Worm (Caenorhabditis elegans) whole organism, L1 larva: ENCODE data around the gene fbxb-106.

Experiments
- C16A3.4 ChIP-seq: fragments of 150-350 bp; optimal IDR thresholded peaks from 2 replicates; lab custom pipeline; 2014; ENCODE audit warnings: missing biosample characterization, missing genetic modification characterization
- Y116A8C.19 ChIP-seq: sonication (generic microtip); optimal IDR thresholded peaks from 2 replicates; lab custom pipeline; 2016; ENCODE audit warnings: missing compliant biosample characterization, missing genetic modification characterization, borderline replicate concordance
- aly-2 ChIP-seq: fragments of 150-350 bp; optimal IDR thresholded peaks from 2 replicates; lab custom pipeline; 2014; ENCODE audit warnings: missing biosample characterization, missing genetic modification characterization
- blmp-1 ChIP-seq: fragments of 150-350 bp; optimal IDR thresholded peaks from 2 replicates; lab custom pipeline; 2014; ENCODE audit warnings: missing biosample characterization, missing genetic modification characterization
- ceh-8 ChIP-seq: fragments of 200-800 bp; sonication (Bioruptor generic); optimal IDR thresholded peaks from 2 replicates; lab custom pipeline; 2018; ENCODE audit warnings: mild to moderate bottlenecking, missing genetic modification characterization, moderate library complexity, missing compliant biosample characterization
- ceh-82 ChIP-seq, 3 experiments: fragments of 150-350 bp in 1 of 3; sonication (generic microtip) in 2 of 3; optimal IDR thresholded peaks; 2 replicates each; lab custom pipeline; 2014 to 2017; ENCODE audit warnings: missing biosample characterization in 3 of 3, missing genetic modification characterization in 3 of 3
- ceh-90 ChIP-seq: sonication (generic microtip); optimal IDR thresholded peaks from 2 replicates; lab custom pipeline; 2016; ENCODE audit warnings: missing genetic modification characterization, missing compliant biosample characterization
- dpl-1 ChIP-seq, 3 experiments: fragments of 150-350 bp in 2 of 3; sonication (generic microtip) in 1 of 3; optimal IDR thresholded peaks; 2 replicates each; lab custom pipeline; 2014 to 2017; ENCODE audit warnings: missing biosample characterization in 3 of 3, missing genetic modification characterization in 3 of 3, missing genetic modification reagents in 3 of 3
- efl-1 ChIP-seq, 4 experiments: fragments of 150-350 bp; optimal IDR thresholded peaks in 3 of 4; peaks in 1 of 4; 1 replicate in 1 of 4; 2 replicates in 3 of 4; lab custom pipeline; 2014; ENCODE audit warnings: missing biosample characterization in 2 of 4, missing genetic modification characterization in 2 of 4, missing genetic modification reagents in 2 of 4
- egl-27 ChIP-seq, 2 experiments: fragments of 150-350 bp in 1 of 2; sonication (generic microtip); optimal IDR thresholded peaks; 3 replicates each; lab custom pipeline; 2017 to 2018; ENCODE audit warnings: missing biosample characterization in 2 of 2, missing genetic modification characterization in 2 of 2, missing genetic modification reagents in 2 of 2
- elt-2 ChIP-seq: sonication (generic microtip); optimal IDR thresholded peaks from 2 replicates; lab custom pipeline; 2016; ENCODE audit warnings: missing genetic modification characterization, mild to moderate bottlenecking, inconsistent platforms, missing compliant biosample characterization, missing genetic modification reagents
- elt-3 ChIP-seq, 6 experiments: fragments of 150-350 bp in 1 of 6; sonication (generic microtip); optimal IDR thresholded peaks; 2 replicates each; lab custom pipeline; 2017 to 2018; ENCODE audit warnings: missing biosample characterization in 6 of 6, missing genetic modification characterization in 6 of 6, inconsistent platforms in 1 of 6
- fkh-8 ChIP-seq: sonication (generic microtip); optimal IDR thresholded peaks from 2 replicates; lab custom pipeline; 2016; ENCODE audit warnings: mild to moderate bottlenecking, missing genetic modification characterization, missing compliant biosample characterization
- grh-1 ChIP-seq: fragments of 200-800 bp; sonication (Bioruptor generic); IDR thresholded peaks from 2 replicates; pipeline ENCODE4 v1.3.6; 2022; ENCODE audit warnings: missing genetic modification reagents, missing genetic modification characterization, missing compliant biosample characterization
- hlh-17 ChIP-seq: fragments of 200-800 bp; sonication (Bioruptor generic); optimal IDR thresholded peaks from 2 replicates; lab custom pipeline; 2018; ENCODE audit warnings: missing genetic modification characterization, mild to moderate bottlenecking, missing compliant biosample characterization, moderate library complexity, borderline replicate concordance
- hpl-2 ChIP-seq: fragments of 150-350 bp; optimal IDR thresholded peaks from 2 replicates; lab custom pipeline; 2014; ENCODE audit warnings: missing biosample characterization, missing genetic modification reagents, missing genetic modification characterization
- irx-1 ChIP-seq: sonication (generic microtip); optimal IDR thresholded peaks from 2 replicates; lab custom pipeline; 2016; ENCODE audit warnings: missing genetic modification characterization, missing compliant biosample characterization
- lin-14 ChIP-seq: fragments of 200-800 bp; sonication (Bioruptor generic); optimal IDR thresholded peaks from 2 replicates; lab custom pipeline; 2018; ENCODE audit warnings: mild to moderate bottlenecking, missing genetic modification characterization, moderate library complexity, missing compliant biosample characterization
- lin-15B ChIP-seq: fragments of 150-350 bp; sonication (generic microtip); optimal IDR thresholded peaks from 3 replicates; lab custom pipeline; 2014; ENCODE audit warnings: missing biosample characterization, missing genetic modification characterization
- lin-35 ChIP-seq, 2 experiments: fragments of 150-350 bp; optimal IDR thresholded peaks; 2 replicates each; lab custom pipeline; 2014; ENCODE audit warnings: missing biosample characterization in 2 of 2, missing genetic modification characterization in 2 of 2, missing genetic modification reagents in 2 of 2
- lin-39 ChIP-seq: fragments of 150-350 bp; optimal IDR thresholded peaks from 2 replicates; lab custom pipeline; 2014; ENCODE audit warnings: missing biosample characterization, missing genetic modification reagents, missing genetic modification characterization
- lir-3 ChIP-seq: sonication (generic microtip); optimal IDR thresholded peaks from 2 replicates; lab custom pipeline; 2016; ENCODE audit warnings: mild to moderate bottlenecking, missing genetic modification characterization, moderate library complexity, missing compliant biosample characterization; ENCODE audit not compliant: poor library complexity
- lsy-2 ChIP-seq, 2 experiments: fragments of 150-350 bp; optimal IDR thresholded peaks; 2 replicates each; lab custom pipeline; 2014; ENCODE audit warnings: missing biosample characterization in 2 of 2, missing genetic modification characterization in 2 of 2
- mdl-1 ChIP-seq, 2 experiments: fragments of 150-350 bp; optimal IDR thresholded peaks; 2 replicates each; lab custom pipeline; 2014 to 2017; ENCODE audit warnings: missing biosample characterization in 2 of 2, missing genetic modification characterization in 2 of 2, inconsistent platforms in 1 of 2
- mep-1 ChIP-seq: fragments of 150-350 bp; optimal IDR thresholded peaks from 2 replicates; lab custom pipeline; 2014; ENCODE audit warnings: missing biosample characterization, missing genetic modification characterization
- nhr-12 ChIP-seq: sonication (generic microtip); optimal IDR thresholded peaks from 2 replicates; lab custom pipeline; 2017; ENCODE audit warnings: missing biosample characterization, missing genetic modification characterization
- nhr-19 ChIP-seq: fragments of 200-800 bp; sonication (Bioruptor generic); conservative IDR thresholded peaks from 2 replicates; pipeline ENCODE4 v1.3.6; 2022; ENCODE audit warnings: missing genetic modification characterization, missing compliant biosample characterization
- nhr-20 ChIP-seq: sonication (generic microtip); optimal IDR thresholded peaks from 2 replicates; lab custom pipeline; 2016; ENCODE audit warnings: mild to moderate bottlenecking, missing genetic modification characterization, missing compliant biosample characterization
- nhr-47 ChIP-seq: sonication (generic microtip); optimal IDR thresholded peaks from 2 replicates; lab custom pipeline; 2016; ENCODE audit warnings: mild to moderate bottlenecking, missing genetic modification characterization, moderate library complexity, missing compliant biosample characterization
- nhr-71 ChIP-seq: sonication (generic microtip); optimal IDR thresholded peaks from 2 replicates; lab custom pipeline; 2016; ENCODE audit warnings: mild to moderate bottlenecking, missing genetic modification characterization, moderate library complexity, missing compliant biosample characterization
- nhr-76 ChIP-seq: sonication (generic microtip); optimal IDR thresholded peaks from 2 replicates; lab custom pipeline; 2017; ENCODE audit warnings: missing biosample characterization, missing genetic modification characterization
- nhr-77 ChIP-seq: fragments of 150-350 bp; optimal IDR thresholded peaks from 2 replicates; lab custom pipeline; 2014; ENCODE audit warnings: missing biosample characterization, missing genetic modification characterization
- nhr-84 ChIP-seq: sonication (generic microtip); optimal IDR thresholded peaks from 2 replicates; lab custom pipeline; 2017; ENCODE audit warnings: missing biosample characterization, missing genetic modification characterization
- nhr-85 ChIP-seq: sonication (generic microtip); peaks from one replicate; lab custom pipeline; 2016; ENCODE audit warnings: missing genetic modification characterization, inconsistent platforms, missing compliant biosample characterization
- nhr-90 ChIP-seq: sonication (generic microtip); optimal IDR thresholded peaks from 2 replicates; lab custom pipeline; 2016; ENCODE audit warnings: mild to moderate bottlenecking, missing genetic modification characterization, missing compliant biosample characterization; ENCODE audit not compliant: poor library complexity
- skn-1 ChIP-seq: fragments of 150-350 bp; optimal IDR thresholded peaks from 2 replicates; lab custom pipeline; 2014; ENCODE audit warnings: missing biosample characterization, missing genetic modification characterization
- snu-23 ChIP-seq: sonication (generic microtip); optimal IDR thresholded peaks from 2 replicates; lab custom pipeline; 2016; ENCODE audit warnings: missing genetic modification characterization, missing compliant biosample characterization
- tlp-1 ChIP-seq: fragments of 150-350 bp; optimal IDR thresholded peaks from 2 replicates; lab custom pipeline; 2014; ENCODE audit warnings: missing biosample characterization, missing genetic modification characterization
- unc-130 ChIP-seq: fragments of 150-350 bp; optimal IDR thresholded peaks from 2 replicates; lab custom pipeline; 2017; ENCODE audit warnings: missing biosample characterization, missing genetic modification characterization, inconsistent platforms
- unc-62 ChIP-seq: fragments of 150-350 bp; optimal IDR thresholded peaks from 2 replicates; lab custom pipeline; 2014; ENCODE audit warnings: missing biosample characterization, missing genetic modification reagents, missing genetic modification characterization
- vab-15 ChIP-seq: sonication (generic microtip); optimal IDR thresholded peaks from 2 replicates; lab custom pipeline; 2017; ENCODE audit warnings: missing genotype, mild to moderate bottlenecking, missing genetic modification characterization, missing compliant biosample characterization
- zag-1 ChIP-seq: fragments of 150-350 bp; optimal IDR thresholded peaks from 2 replicates; lab custom pipeline; 2014; ENCODE audit warnings: missing biosample characterization, missing genetic modification characterization

The fbxb-106 gene

DNA sequence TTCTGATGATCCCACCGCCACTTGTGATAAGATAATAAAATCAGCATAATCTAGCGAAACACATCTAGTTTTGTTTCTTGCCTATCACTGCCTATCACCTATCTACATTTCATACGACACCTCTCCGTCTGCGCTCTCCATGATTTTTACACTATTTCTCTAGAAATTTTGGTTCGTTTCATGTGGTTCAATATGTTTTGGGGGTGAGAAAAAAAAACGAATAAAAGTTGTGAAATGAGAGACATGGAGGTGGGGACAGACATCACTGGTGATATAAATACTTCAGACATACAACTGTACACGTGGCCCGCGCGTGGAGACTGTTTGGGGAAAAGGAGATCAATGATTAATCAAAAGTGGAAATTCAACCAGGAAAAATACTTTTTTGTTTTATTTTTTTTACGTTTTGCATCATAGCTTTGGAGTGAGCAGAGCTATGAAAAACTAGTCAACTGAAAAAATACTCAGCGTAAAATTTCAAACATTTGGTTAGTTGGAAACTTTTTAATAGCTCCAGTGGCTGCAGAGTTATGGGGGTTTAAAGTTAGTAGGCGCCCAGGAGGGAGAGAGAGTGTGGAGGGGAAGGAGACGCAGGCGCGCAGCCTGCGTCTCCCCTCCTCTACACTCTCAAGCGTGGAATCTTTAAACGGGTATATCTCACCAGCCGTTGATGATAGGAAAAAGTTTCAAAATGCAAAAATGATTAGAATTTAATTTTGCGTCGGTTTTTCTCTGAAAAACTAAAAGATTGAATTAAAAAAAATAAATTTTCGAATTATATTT lies 40.8 kb downstream of the fbxb-106 start:
- TF ChIP-seq nhr-19 (GFP tag; lab: Robert Waterston, UW) (0 out of 2 replicates have a peak, but pooled peaks have one; percentile 5), snu-23 (GFP tag; lab: Kevin White, UChicago) (peak; percentile 24), nhr-71 (tag; lab: Kevin White, UChicago) (peak; percentile 38), mdl-1 (tag; optimal IDR thresholded peaks at IDR 0.05; lab: Kevin White, UChicago) (peak in 1 of 2 experiments; percentile 49), elt-3 (tag; optimal IDR thresholded peaks at IDR 0.05; lab: Kevin White, UChicago) (peak in 4 of 6 experiments; percentile 11 to 87 (median 68)), nhr-90 (tag; lab: Kevin White, UChicago) (peak; percentile 31), nhr-85 (tag; lab: Kevin White, UChicago) (peak; percentile 66), lsy-2 (tag; optimal IDR thresholded peaks at IDR 0.05; lab: Kevin White, UChicago) (no peak), blmp-1 (tag; lab: Kevin White, UChicago) (peak; percentile 50), elt-2 (tag; lab: Kevin White, UChicago) (peak; percentile 90), lin-35 (GFP tag; optimal IDR thresholded peaks at IDR 0.05; lab: Kevin White, UChicago) (peak in 1 of 2 experiments; percentile 46), lin-14 (peak; percentile 48), nhr-76 (tag; lab: Kevin White, UChicago) (no peak), egl-27 (tag; optimal IDR thresholded peaks at IDR 0.05; lab: Kevin White, UChicago) (no peak), ceh-90 (no peak), nhr-20 (tag; lab: Kevin White, UChicago) (peak; percentile 40)

DNA sequence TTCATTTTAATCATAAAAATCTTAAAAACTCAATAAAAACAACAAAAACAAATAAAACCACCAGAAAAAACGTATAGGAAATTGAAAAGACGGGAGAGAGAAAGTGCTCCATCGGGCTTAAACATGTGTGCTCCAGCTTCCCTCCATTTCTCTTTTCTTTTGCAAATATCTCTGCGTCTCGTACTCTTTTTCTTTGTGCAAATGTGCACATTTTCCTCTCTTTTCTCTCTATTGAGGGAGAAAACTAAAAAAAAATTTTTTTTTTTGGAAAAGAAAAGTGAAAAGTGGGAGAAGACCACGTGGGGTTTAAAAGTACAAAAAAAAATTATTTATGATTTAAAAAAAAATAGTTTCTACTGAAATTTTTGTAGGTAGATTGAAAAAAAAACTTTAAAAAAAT lies 42.0 kb downstream of the fbxb-106 start:
- TF ChIP-seq fkh-8 (tag; lab: Kevin White, UChicago) (no peak), grh-1 (GFP tag; lab: Robert Waterston, UW) (no peak), snu-23 (GFP tag; lab: Kevin White, UChicago) (peak; percentile 2), efl-1 (optimal IDR thresholded peaks at IDR 0.05; lab: Kevin White, UChicago) (peak; percentile 34 to 51), efl-1 (GFP tag; optimal IDR thresholded peaks at IDR 0.05 in 1 of 2; lab: Kevin White, UChicago) (no peak), dpl-1 (GFP tag; optimal IDR thresholded peaks at IDR 0.05; lab: Kevin White, UChicago) (peak in 1 of 3 experiments; percentile 13), hlh-17 (GFP tag; lab: Kevin White, UChicago) (no peak), mdl-1 (tag; optimal IDR thresholded peaks at IDR 0.05; lab: Kevin White, UChicago) (peak in 1 of 2 experiments; percentile 32), nhr-47 (no peak), lsy-2 (tag; optimal IDR thresholded peaks at IDR 0.05; lab: Kevin White, UChicago) (peak in 1 of 2 experiments; percentile 42), lin-14 (peak; percentile 65), nhr-71 (tag; lab: Kevin White, UChicago) (peak; percentile 46), ceh-82 (tag; optimal IDR thresholded peaks at IDR 0.05; lab: Kevin White, UChicago) (peak in 1 of 3 experiments; percentile 15)

DNA sequence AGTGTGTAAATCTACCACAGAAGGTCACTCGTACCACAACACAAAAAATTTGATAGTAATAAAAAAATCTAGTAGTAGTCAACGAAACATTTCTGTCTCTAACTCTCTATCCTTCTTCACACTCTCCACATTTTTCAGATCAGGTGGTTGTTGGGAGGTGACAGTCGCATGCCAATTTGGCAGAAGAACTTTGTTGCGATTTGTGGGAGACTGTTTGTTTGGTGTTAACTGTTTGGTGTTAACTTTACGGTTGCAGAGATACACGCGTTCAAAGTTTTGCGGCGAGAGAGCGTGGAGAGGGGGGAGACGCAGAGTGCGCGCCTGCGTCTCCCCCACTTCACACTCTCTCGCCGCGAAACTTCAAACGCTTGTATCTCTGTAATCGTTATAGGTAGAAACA lies 42.7 kb downstream of the fbxb-106 start:
- TF ChIP-seq mep-1 (tag; lab: Kevin White, UChicago): no peak
- peak; percentile 23 for TF ChIP-seq nhr-71 (tag; lab: Kevin White, UChicago)
- TF ChIP-seq irx-1 (tag; lab: Kevin White, UChicago): no peak
- no peak for TF ChIP-seq elt-2 (tag; lab: Kevin White, UChicago)
- TF ChIP-seq snu-23 (GFP tag; lab: Kevin White, UChicago): peak; percentile 40
- TF ChIP-seq skn-1 (tag; lab: Kevin White, UChicago): no peak
- TF ChIP-seq nhr-12 (tag; lab: Kevin White, UChicago): no peak
- no peak for TF ChIP-seq unc-130 (tag; lab: Kevin White, UChicago)
- no peak for TF ChIP-seq hlh-17 (GFP tag; lab: Kevin White, UChicago)
- no peak for TF ChIP-seq unc-62 (GFP tag; lab: Kevin White, UChicago)
- peak; percentile 49 for TF ChIP-seq lin-14
- no peak for TF ChIP-seq lir-3 (tag; lab: Kevin White, UChicago)
- no peak for TF ChIP-seq ceh-8
- peak; percentile 4 for TF ChIP-seq nhr-20 (tag; lab: Kevin White, UChicago)
- peak in 1 of 2 experiments; percentile 14 for TF ChIP-seq lsy-2 (tag; optimal IDR thresholded peaks at IDR 0.05; lab: Kevin White, UChicago)
- no peak for TF ChIP-seq nhr-77 (tag; lab: Kevin White, UChicago)
- no peak for TF ChIP-seq nhr-84 (tag; lab: Kevin White, UChicago)
- TF ChIP-seq nhr-76 (tag; lab: Kevin White, UChicago): no peak
- no peak for TF ChIP-seq hpl-2 (GFP tag; lab: Kevin White, UChicago)
- no peak for TF ChIP-seq tlp-1 (tag; lab: Kevin White, UChicago)
- TF ChIP-seq zag-1: no peak
- TF ChIP-seq lin-35 (GFP tag; optimal IDR thresholded peaks at IDR 0.05; lab: Kevin White, UChicago): peak in 1 of 2 experiments; percentile 65
- no peak for TF ChIP-seq aly-2 (tag; lab: Kevin White, UChicago)
- TF ChIP-seq C16A3.4: no peak
- TF ChIP-seq vab-15 (tag; lab: Kevin White, UChicago): no peak
- TF ChIP-seq mdl-1 (tag; optimal IDR thresholded peaks at IDR 0.05; lab: Kevin White, UChicago): peak in 1 of 2 experiments; percentile 28
- TF ChIP-seq nhr-85 (tag; lab: Kevin White, UChicago): peak; percentile 14
- no peak for TF ChIP-seq lin-15B (tag; lab: Kevin White, UChicago)
- TF ChIP-seq lin-39: no peak
- TF ChIP-seq Y116A8C.19 (tag; lab: Kevin White, UChicago): no peak
- TF ChIP-seq elt-3 (tag; optimal IDR thresholded peaks at IDR 0.05; lab: Kevin White, UChicago): peak in 2 of 6 experiments; percentile 40 to 52
